Fruit fly (Drosophila melanogaster) whole organism, embryonic: ENCODE data around the gene Fibp.

Source experiments
- Ada2b ChIP-seq: fragments of 200-800 bp; sonication (Bioruptor generic); IDR thresholded peaks from 2 replicates; pipeline ENCODE4 v1.3.6; 2022; ENCODE audit warnings: missing biosample characterization, missing genetic modification characterization
- Asciz ChIP-seq: fragments of 200-800 bp; sonication (Bioruptor generic); optimal IDR thresholded peaks from 2 replicates; lab custom pipeline; 2017; ENCODE audit warnings: missing biosample characterization, mild to moderate bottlenecking, missing genetic modification characterization, missing genetic modification reagents
- Bdp1 ChIP-seq: fragments of 200-800 bp; sonication (Bioruptor generic); optimal IDR thresholded peaks from 3 replicates; lab custom pipeline; 2016; ENCODE audit warnings: missing biosample characterization, missing genetic modification characterization
- CG10209 ChIP-seq: fragments of 200-800 bp; sonication (Bioruptor generic); optimal IDR thresholded peaks from 3 replicates; lab custom pipeline; 2017; ENCODE audit warnings: missing biosample characterization, mild to moderate bottlenecking, missing genetic modification characterization, missing genetic modification reagents
- CG10462 ChIP-seq: fragments of 200-800 bp; sonication (Bioruptor generic); optimal IDR thresholded peaks from 2 replicates; lab custom pipeline; 2016; ENCODE audit warnings: missing biosample characterization, missing genetic modification characterization
- CG12942 ChIP-seq: fragments of 200-800 bp; sonication (Bioruptor generic); optimal IDR thresholded peaks from 3 replicates; lab custom pipeline; 2016; ENCODE audit warnings: missing biosample characterization, missing genetic modification characterization
- CG13287 ChIP-seq: fragments of 200-800 bp; sonication (Bioruptor generic); IDR thresholded peaks from 2 replicates; pipeline ENCODE4 v1.3.6; 2022; ENCODE audit warnings: missing biosample characterization, missing genetic modification characterization; ENCODE audit not compliant: partially characterized antibody
- CG14014 ChIP-seq: fragments of 200-800 bp; sonication (Bioruptor generic); IDR thresholded peaks from 2 replicates; pipeline ENCODE4 v1.3.6; 2022; ENCODE audit warnings: missing biosample characterization, missing genetic modification characterization
- CG15514 ChIP-seq: fragments of 200-800 bp; sonication (Bioruptor generic); optimal IDR thresholded peaks from 3 replicates; lab custom pipeline; 2017; ENCODE audit warnings: missing biosample characterization, missing genetic modification characterization, mild to moderate bottlenecking, moderate library complexity, missing genetic modification reagents
- CG17186 ChIP-seq: fragments of 200-800 bp; sonication (Bioruptor generic); optimal IDR thresholded peaks from 3 replicates; lab custom pipeline; 2017; ENCODE audit warnings: missing biosample characterization, missing genetic modification reagents, missing genetic modification characterization
- CG17829 ChIP-seq: fragments of 200-800 bp; optimal IDR thresholded peaks from 2 replicates; lab custom pipeline; 2019; ENCODE audit warnings: missing biosample characterization, mild to moderate bottlenecking, missing genetic modification characterization, moderate library complexity
- CG1832 ChIP-seq: fragments of 200-800 bp; sonication (Bioruptor generic); optimal IDR thresholded peaks from 2 replicates; lab custom pipeline; 2017; ENCODE audit warnings: missing biosample characterization, mild to moderate bottlenecking, missing genetic modification characterization, inconsistent platforms
- CG18619 ChIP-seq: fragments of 200-800 bp; sonication (Bioruptor generic); optimal IDR thresholded peaks from 3 replicates; lab custom pipeline; 2017; ENCODE audit warnings: missing biosample characterization, mild to moderate bottlenecking, missing genetic modification characterization
- CG2116 ChIP-seq: fragments of 200-800 bp; sonication (Bioruptor generic); optimal IDR thresholded peaks from 3 replicates; lab custom pipeline; 2018; ENCODE audit warnings: missing biosample characterization, mild to moderate bottlenecking, missing genetic modification characterization
- CG2129 ChIP-seq: fragments of 200-800 bp; sonication (Bioruptor generic); IDR thresholded peaks from 2 replicates; pipeline ENCODE4 v1.3.6; 2022; ENCODE audit warnings: missing biosample characterization, missing genetic modification characterization; ENCODE audit not compliant: partially characterized antibody
- CG2678 ChIP-seq: fragments of 200-800 bp; sonication (Bioruptor generic); optimal IDR thresholded peaks from 3 replicates; lab custom pipeline; 2019; ENCODE audit warnings: missing biosample characterization, mild to moderate bottlenecking, missing genetic modification characterization, moderate library complexity
- CG30020 ChIP-seq: fragments of 200-800 bp; optimal IDR thresholded peaks from 2 replicates; lab custom pipeline; 2019; ENCODE audit warnings: missing biosample characterization, mild to moderate bottlenecking, missing genetic modification characterization, moderate library complexity
- CG31388 ChIP-seq: fragments of 200-800 bp; sonication (Bioruptor generic); optimal IDR thresholded peaks from 2 replicates; lab custom pipeline; 2016; ENCODE audit warnings: missing biosample characterization, missing genetic modification characterization
- CG6654 ChIP-seq: fragments of 200-800 bp; sonication (Bioruptor generic); optimal IDR thresholded peaks from 2 replicates; lab custom pipeline; 2017; ENCODE audit warnings: missing biosample characterization, mild to moderate bottlenecking, missing genetic modification characterization
- CG7372 ChIP-seq: fragments of 200-800 bp; sonication (Bioruptor generic); IDR thresholded peaks from 2 replicates; pipeline ENCODE4 v1.3.6; 2022; ENCODE audit warnings: missing biosample characterization, missing genetic modification characterization
- CG8388 ChIP-seq: fragments of 200-800 bp; sonication (Bioruptor generic); optimal IDR thresholded peaks from 2 replicates; lab custom pipeline; 2019; ENCODE audit warnings: missing biosample characterization, mild to moderate bottlenecking, missing genetic modification characterization, moderate library complexity
- CG9609 ChIP-seq: fragments of 200-800 bp; sonication (Bioruptor generic); optimal IDR thresholded peaks from 3 replicates; lab custom pipeline; 2016; ENCODE audit warnings: missing biosample characterization, missing genetic modification characterization
- CG9817 ChIP-seq: fragments of 200-800 bp; sonication (Bioruptor generic); optimal IDR thresholded peaks from 2 replicates; lab custom pipeline; 2018; ENCODE audit warnings: missing biosample characterization, mild to moderate bottlenecking, missing genetic modification characterization, moderate library complexity
- CG9876 ChIP-seq: fragments of 200-800 bp; sonication (Bioruptor generic); optimal IDR thresholded peaks from 2 replicates; lab custom pipeline; 2016; ENCODE audit warnings: missing biosample characterization, missing genetic modification characterization
- Dek ChIP-seq: fragments of 200-800 bp; sonication (Bioruptor generic); optimal IDR thresholded peaks from 3 replicates; lab custom pipeline; 2019; ENCODE audit warnings: missing biosample characterization, mild to moderate bottlenecking, missing genetic modification characterization, moderate library complexity
- Hmx ChIP-seq: fragments of 200-800 bp; sonication (Bioruptor generic); optimal IDR thresholded peaks from 2 replicates; lab custom pipeline; 2016; ENCODE audit warnings: missing biosample characterization, missing genetic modification characterization
- Mes4 ChIP-seq: fragments of 200-800 bp; sonication (Bioruptor generic); optimal IDR thresholded peaks from 2 replicates; lab custom pipeline; 2016; ENCODE audit warnings: missing biosample characterization, missing genetic modification characterization
- Taf1 ChIP-seq: fragments of 200-800 bp; sonication (Bioruptor generic); IDR thresholded peaks from 2 replicates; pipeline ENCODE4 v1.3.6; 2022; ENCODE audit warnings: missing biosample characterization, missing genetic modification characterization
- ap ChIP-seq: fragments of 200-800 bp; sonication (Bioruptor generic); IDR thresholded peaks from 2 replicates; pipeline ENCODE4 v1.3.6; 2022; ENCODE audit warnings: missing biosample characterization, missing genetic modification characterization
- az2 ChIP-seq: fragments of 200-800 bp; sonication (Bioruptor generic); optimal IDR thresholded peaks from 3 replicates; lab custom pipeline; 2016; ENCODE audit warnings: missing biosample characterization, missing genetic modification characterization
- bbx ChIP-seq: fragments of 200-800 bp; sonication (Bioruptor generic); IDR thresholded peaks from 2 replicates; pipeline ENCODE4 v1.3.6; 2022; ENCODE audit warnings: missing biosample characterization, missing genetic modification characterization; ENCODE audit not compliant: partially characterized antibody
- cad ChIP-seq: fragments of >200 bp; optimal IDR thresholded peaks from 2 replicates; lab custom pipeline; 2017; ENCODE audit warnings: missing biosample characterization, missing genetic modification characterization
- crc ChIP-seq: fragments of 200-800 bp; sonication (Bioruptor generic); optimal IDR thresholded peaks from 2 replicates; lab custom pipeline; 2016; ENCODE audit warnings: missing biosample characterization, missing genetic modification characterization
- dimm ChIP-seq: fragments of 200-800 bp; sonication (Bioruptor generic); IDR thresholded peaks from 2 replicates; pipeline ENCODE4 v1.3.6; 2022; ENCODE audit warnings: missing biosample characterization, missing genetic modification characterization
- dm ChIP-seq: fragments of 200-800 bp; sonication (Bioruptor generic); optimal IDR thresholded peaks from 3 replicates; lab custom pipeline; 2016; ENCODE audit warnings: missing biosample characterization, missing genetic modification characterization
- dmrt99B ChIP-seq: fragments of 200-800 bp; sonication (Bioruptor generic); optimal IDR thresholded peaks from 2 replicates; lab custom pipeline; 2018; ENCODE audit warnings: missing biosample characterization, mild to moderate bottlenecking, missing genetic modification characterization, moderate library complexity
- dpn ChIP-seq, 2 experiments: fragments of 200-800 bp; sonication (Bioruptor generic); optimal IDR thresholded peaks; 3 replicates each; lab custom pipeline; 2016; ENCODE audit warnings: missing biosample characterization in 2 of 2, missing genetic modification characterization in 2 of 2
- exex ChIP-seq: fragments of 200-800 bp; sonication (Bioruptor generic); optimal IDR thresholded peaks from 4 replicates; lab custom pipeline; 2018; ENCODE audit warnings: missing biosample characterization, mild to moderate bottlenecking, missing genetic modification characterization, moderate library complexity
- h ChIP-seq: fragments of >200 bp; optimal IDR thresholded peaks from 2 replicates; lab custom pipeline; 2017
- hb ChIP-seq: fragments of 200-800 bp; sonication (Bioruptor generic); IDR thresholded peaks from 3 replicates; pipeline ENCODE4 v1.3.6; 2022; ENCODE audit warnings: missing biosample characterization, missing genetic modification characterization; ENCODE audit not compliant: partially characterized antibody
- hkb ChIP-seq, 2 experiments: fragments of 200-800 bp in 1 of 2; fragments of >200 bp in 1 of 2; sonication (Bioruptor generic) in 1 of 2; IDR thresholded peaks in 1 of 2; optimal IDR thresholded peaks in 1 of 2; 2 replicates each; pipeline versions ENCODE4 v1.3.6 to Lab custom; 2017 to 2022; ENCODE audit warnings: missing biosample characterization in 1 of 2, missing genetic modification characterization in 1 of 2
- insv ChIP-seq, 2 experiments: fragments of 200-800 bp; sonication (Bioruptor generic); optimal IDR thresholded peaks; 3 replicates each; lab custom pipeline; 2016 to 2018; ENCODE audit warnings: missing biosample characterization in 2 of 2, missing genetic modification characterization in 2 of 2
- jumu ChIP-seq: fragments of 200-800 bp; sonication (Bioruptor generic); optimal IDR thresholded peaks from 3 replicates; lab custom pipeline; 2016; ENCODE audit warnings: missing biosample characterization, missing genetic modification characterization
- kni ChIP-seq: fragments of 200-800 bp; sonication (Bioruptor generic); optimal IDR thresholded peaks from 3 replicates; lab custom pipeline; 2017; ENCODE audit warnings: mild to moderate bottlenecking, missing biosample characterization, missing genetic modification reagents, missing genetic modification characterization
- knrl ChIP-seq: fragments of 200-800 bp; sonication (Bioruptor generic); IDR thresholded peaks from 3 replicates; pipeline ENCODE4 v1.3.6; 2022; ENCODE audit warnings: missing biosample characterization, missing genetic modification characterization; ENCODE audit not compliant: partially characterized antibody
- lmd ChIP-seq: fragments of 200-800 bp; sonication (Bioruptor generic); IDR thresholded peaks from 2 replicates; pipeline ENCODE4 v1.3.6; 2022; ENCODE audit warnings: missing biosample characterization, missing genetic modification characterization
- ro ChIP-seq: fragments of 200-800 bp; sonication (Bioruptor generic); IDR thresholded peaks from 2 replicates; pipeline ENCODE4 v1.3.6; 2022; ENCODE audit warnings: missing biosample characterization, missing genetic modification characterization
- sim ChIP-seq: fragments of 200-800 bp; sonication (Bioruptor generic); IDR thresholded peaks from 2 replicates; pipeline ENCODE4 v1.3.6; 2022; ENCODE audit warnings: missing biosample characterization, missing genetic modification characterization
- tna ChIP-seq: fragments of 200-800 bp; sonication (Bioruptor generic); IDR thresholded peaks from 2 replicates; pipeline ENCODE4 v1.3.6; 2022; ENCODE audit warnings: missing biosample characterization, missing genetic modification characterization; ENCODE audit not compliant: partially characterized antibody
- unc-4 ChIP-seq: fragments of 200-800 bp; sonication (Bioruptor generic); IDR thresholded peaks from 2 replicates; pipeline ENCODE4 v1.3.6; 2022; ENCODE audit warnings: missing biosample characterization, missing genetic modification characterization; ENCODE audit not compliant: partially characterized antibody

Gene Fibp

DNA sequence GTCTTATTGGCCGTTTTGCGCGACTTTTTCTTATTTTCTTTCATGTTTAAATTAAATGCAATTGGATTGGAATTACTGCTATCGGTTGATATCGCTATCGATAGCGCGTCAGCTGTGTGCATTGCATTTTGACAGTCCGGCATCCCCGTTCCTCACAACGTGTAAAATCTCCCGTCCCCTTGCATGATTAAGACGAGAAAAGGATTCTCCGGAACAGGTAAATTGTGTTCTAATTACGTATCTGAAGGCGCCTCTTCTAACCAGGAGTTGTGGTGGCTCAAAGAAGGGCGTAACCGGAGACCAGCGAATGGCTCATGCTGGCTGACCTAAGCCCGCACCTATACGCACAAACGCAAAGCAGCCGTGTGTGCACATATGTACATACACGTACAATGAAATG lies 10.7 kb downstream of the Fibp start, which contains the start of the genes CG14104 and Kap-alpha1 (continued):
- peak; percentile 85 for TF ChIP-seq dm
- no peak for TF ChIP-seq kni (GFP tag; lab: Kevin White, UChicago)
- TF ChIP-seq CG9876 (GFP tag; lab: Kevin White, UChicago), result no peak
- TF ChIP-seq CG9609, result no peak
- no peak for TF ChIP-seq CG14014 (GFP tag; lab: Robert Waterston, UW)
- TF ChIP-seq unc-4 (GFP tag; lab: Robert Waterston, UW), result peak; percentile 70
- TF ChIP-seq cad, result no peak
- no peak for TF ChIP-seq CG31388 (GFP tag; lab: Kevin White, UChicago)
- TF ChIP-seq CG7372 (GFP tag; lab: Robert Waterston, UW), result no peak
- peak; percentile 10 for TF ChIP-seq CG17829 (tag; lab: Kevin White, UChicago)
- no peak for TF ChIP-seq Asciz (GFP tag; lab: Kevin White, UChicago)
- no peak for TF ChIP-seq Bdp1 (GFP tag; lab: Kevin White, UChicago)
- TF ChIP-seq h (lab: Kevin White, UChicago), result no peak
- TF ChIP-seq Ada2b, result no peak
- no peak for TF ChIP-seq Taf1 (GFP tag; lab: Robert Waterston, UW)
- no peak for TF ChIP-seq Dek (tag; lab: Kevin White, UChicago)
- peak; percentile 40 for TF ChIP-seq CG30020 (tag; lab: Kevin White, UChicago)
- TF ChIP-seq CG15514 (GFP tag; lab: Kevin White, UChicago), result no peak
- TF ChIP-seq jumu, result no peak
- no peak for TF ChIP-seq lmd (GFP tag; lab: Robert Waterston, UW)
- no peak for TF ChIP-seq CG10209 (GFP tag; lab: Kevin White, UChicago)
- no peak for TF ChIP-seq CG6654 (GFP tag; lab: Kevin White, UChicago)
- no peak for TF ChIP-seq CG9817
- no peak for TF ChIP-seq ap (GFP tag; lab: Robert Waterston, UW)
- no peak for TF ChIP-seq CG12942
- TF ChIP-seq crc (GFP tag; lab: Kevin White, UChicago), result no peak
- no peak for TF ChIP-seq exex
- TF ChIP-seq CG10462 (GFP tag; lab: Kevin White, UChicago), result no peak
- peak; percentile 44 for TF ChIP-seq CG2116 (GFP tag; lab: Kevin White, UChicago)
- TF ChIP-seq CG18619 (GFP tag; lab: Kevin White, UChicago), result no peak
- TF ChIP-seq az2, result no peak
- no peak for TF ChIP-seq CG1832 (GFP tag; lab: Kevin White, UChicago)
- no peak for TF ChIP-seq dpn (GFP tag; optimal IDR thresholded peaks at IDR 0.05; lab: Kevin White, UChicago)
- peak; percentile 49; the same call in 1 of the 3 replicates for TF ChIP-seq hb
- no peak for TF ChIP-seq Hmx (GFP tag; lab: Kevin White, UChicago)
- TF ChIP-seq bbx, result peak; percentile 77
- no peak for TF ChIP-seq hkb (optimal IDR thresholded peaks at IDR 0.05; lab: Kevin White, UChicago)
- 0 out of 2 replicates have a peak, but pooled peaks have one; percentile 20 for TF ChIP-seq hkb (GFP tag; IDR thresholded peaks at IDR 0.05; lab: Robert Waterston, UW)
- no peak for TF ChIP-seq sim (GFP tag; lab: Robert Waterston, UW)
- peak; percentile 71 for TF ChIP-seq knrl
- peak; percentile 43; the same call in 1 of the 2 replicates for TF ChIP-seq tna
- TF ChIP-seq Mes4 (GFP tag; lab: Kevin White, UChicago), result no peak
- no peak for TF ChIP-seq CG8388 (GFP tag; lab: Kevin White, UChicago)
- peak; percentile 21; the same call in 1 of the 2 replicates for TF ChIP-seq CG2129 (GFP tag; lab: Robert Waterston, UW)
- TF ChIP-seq dmrt99B (tag; lab: Kevin White, UChicago), result no peak
- TF ChIP-seq ro, result no peak
- no peak for TF ChIP-seq dimm (GFP tag; lab: Robert Waterston, UW)
- TF ChIP-seq insv (GFP tag; optimal IDR thresholded peaks at IDR 0.05; lab: Kevin White, UChicago), result peak in 1 of 2 experiments; percentile 84
- TF ChIP-seq CG2678 (tag; lab: Kevin White, UChicago), result no peak
- peak; percentile 30 for TF ChIP-seq CG17186 (GFP tag; lab: Kevin White, UChicago)
- peak; percentile 79 for TF ChIP-seq CG13287 (GFP tag; lab: Robert Waterston, UW)
